Worm (Caenorhabditis elegans) whole organism, L1 larva: ENCODE results near the gene msp-113.

ENCODE experiments used
- C16A3.4 ChIP-seq: fragments of 150-350 bp; optimal IDR thresholded peaks from 2 replicates; lab custom pipeline; 2014; ENCODE audit warnings: missing biosample characterization, missing genetic modification characterization
- F16B12.6 ChIP-seq: fragments of 150-350 bp; optimal IDR thresholded peaks from 2 replicates; lab custom pipeline; 2014; ENCODE audit warnings: missing biosample characterization, missing genetic modification characterization
- Y116A8C.19 ChIP-seq: sonication (generic microtip); optimal IDR thresholded peaks from 2 replicates; lab custom pipeline; 2016; ENCODE audit warnings: missing compliant biosample characterization, missing genetic modification characterization, borderline replicate concordance
- alr-1 ChIP-seq: fragments of 200-800 bp; sonication (Bioruptor generic); optimal IDR thresholded peaks from 2 replicates; lab custom pipeline; 2018; ENCODE audit warnings: borderline replicate concordance, mild to moderate bottlenecking, missing genetic modification characterization, missing compliant biosample characterization
- aly-2 ChIP-seq: fragments of 150-350 bp; optimal IDR thresholded peaks from 2 replicates; lab custom pipeline; 2014; ENCODE audit warnings: missing biosample characterization, missing genetic modification characterization
- blmp-1 ChIP-seq: fragments of 150-350 bp; optimal IDR thresholded peaks from 2 replicates; lab custom pipeline; 2014; ENCODE audit warnings: missing biosample characterization, missing genetic modification characterization
- ceh-8 ChIP-seq: fragments of 200-800 bp; sonication (Bioruptor generic); optimal IDR thresholded peaks from 2 replicates; lab custom pipeline; 2018; ENCODE audit warnings: mild to moderate bottlenecking, missing genetic modification characterization, moderate library complexity, missing compliant biosample characterization
- ceh-82 ChIP-seq, 3 experiments: fragments of 150-350 bp in 1 of 3; sonication (generic microtip) in 2 of 3; optimal IDR thresholded peaks; 2 replicates each; lab custom pipeline; 2014 to 2017; ENCODE audit warnings: missing biosample characterization in 3 of 3, missing genetic modification characterization in 3 of 3
- ceh-88 ChIP-seq: fragments of 200-800 bp; sonication (Bioruptor generic); IDR thresholded peaks from 2 replicates; pipeline ENCODE4 v1.3.6; 2022; ENCODE audit warnings: missing genetic modification characterization, missing compliant biosample characterization
- ceh-90 ChIP-seq: sonication (generic microtip); optimal IDR thresholded peaks from 2 replicates; lab custom pipeline; 2016; ENCODE audit warnings: missing genetic modification characterization, missing compliant biosample characterization
- dpl-1 ChIP-seq, 3 experiments: fragments of 150-350 bp in 2 of 3; sonication (generic microtip) in 1 of 3; optimal IDR thresholded peaks; 2 replicates each; lab custom pipeline; 2014 to 2017; ENCODE audit warnings: missing biosample characterization in 3 of 3, missing genetic modification characterization in 3 of 3, missing genetic modification reagents in 3 of 3
- dsc-1 ChIP-seq: sonication (generic microtip); optimal IDR thresholded peaks from 2 replicates; lab custom pipeline; 2016; ENCODE audit warnings: mild to moderate bottlenecking, missing genetic modification characterization, missing compliant biosample characterization
- efl-1 ChIP-seq, 4 experiments: fragments of 150-350 bp; optimal IDR thresholded peaks in 3 of 4; peaks in 1 of 4; 1 replicate in 1 of 4; 2 replicates in 3 of 4; lab custom pipeline; 2014; ENCODE audit warnings: missing biosample characterization in 2 of 4, missing genetic modification characterization in 2 of 4, missing genetic modification reagents in 2 of 4
- elt-3 ChIP-seq, 6 experiments: fragments of 150-350 bp in 1 of 6; sonication (generic microtip); optimal IDR thresholded peaks; 2 replicates each; lab custom pipeline; 2017 to 2018; ENCODE audit warnings: missing biosample characterization in 6 of 6, missing genetic modification characterization in 6 of 6, inconsistent platforms in 1 of 6
- fkh-10 ChIP-seq: sonication (generic microtip); optimal IDR thresholded peaks from 2 replicates; lab custom pipeline; 2017; ENCODE audit warnings: missing biosample characterization, missing genetic modification reagents, missing genetic modification characterization
- fos-1 ChIP-seq: fragments of 150-350 bp; optimal IDR thresholded peaks from 2 replicates; lab custom pipeline; 2014; ENCODE audit warnings: missing biosample characterization, missing genetic modification characterization
- hpl-2 ChIP-seq: fragments of 150-350 bp; optimal IDR thresholded peaks from 2 replicates; lab custom pipeline; 2014; ENCODE audit warnings: missing biosample characterization, missing genetic modification reagents, missing genetic modification characterization
- irx-1 ChIP-seq: sonication (generic microtip); optimal IDR thresholded peaks from 2 replicates; lab custom pipeline; 2016; ENCODE audit warnings: missing genetic modification characterization, missing compliant biosample characterization
- lin-13 ChIP-seq: fragments of 150-350 bp; optimal IDR thresholded peaks from 2 replicates; lab custom pipeline; 2014; ENCODE audit warnings: missing biosample characterization, missing genetic modification reagents, missing genetic modification characterization
- lin-14 ChIP-seq: fragments of 200-800 bp; sonication (Bioruptor generic); optimal IDR thresholded peaks from 2 replicates; lab custom pipeline; 2018; ENCODE audit warnings: mild to moderate bottlenecking, missing genetic modification characterization, moderate library complexity, missing compliant biosample characterization
- lin-35 ChIP-seq, 2 experiments: fragments of 150-350 bp; optimal IDR thresholded peaks; 2 replicates each; lab custom pipeline; 2014; ENCODE audit warnings: missing biosample characterization in 2 of 2, missing genetic modification characterization in 2 of 2, missing genetic modification reagents in 2 of 2
- lin-39 ChIP-seq: fragments of 150-350 bp; optimal IDR thresholded peaks from 2 replicates; lab custom pipeline; 2014; ENCODE audit warnings: missing biosample characterization, missing genetic modification reagents, missing genetic modification characterization
- mdl-1 ChIP-seq, 2 experiments: fragments of 150-350 bp; optimal IDR thresholded peaks; 2 replicates each; lab custom pipeline; 2014 to 2017; ENCODE audit warnings: missing biosample characterization in 2 of 2, missing genetic modification characterization in 2 of 2, inconsistent platforms in 1 of 2
- mep-1 ChIP-seq: fragments of 150-350 bp; optimal IDR thresholded peaks from 2 replicates; lab custom pipeline; 2014; ENCODE audit warnings: missing biosample characterization, missing genetic modification characterization
- nhr-19 ChIP-seq: fragments of 200-800 bp; sonication (Bioruptor generic); conservative IDR thresholded peaks from 2 replicates; pipeline ENCODE4 v1.3.6; 2022; ENCODE audit warnings: missing genetic modification characterization, missing compliant biosample characterization
- nhr-20 ChIP-seq: sonication (generic microtip); optimal IDR thresholded peaks from 2 replicates; lab custom pipeline; 2016; ENCODE audit warnings: mild to moderate bottlenecking, missing genetic modification characterization, missing compliant biosample characterization
- nhr-237 ChIP-seq: fragments of 150-350 bp; optimal IDR thresholded peaks from 2 replicates; lab custom pipeline; 2014; ENCODE audit warnings: missing biosample characterization, missing genetic modification characterization
- nhr-28 ChIP-seq: fragments of 150-350 bp; optimal IDR thresholded peaks from 2 replicates; lab custom pipeline; 2014; ENCODE audit warnings: missing biosample characterization, missing genetic modification characterization
- nhr-47 ChIP-seq: sonication (generic microtip); optimal IDR thresholded peaks from 2 replicates; lab custom pipeline; 2016; ENCODE audit warnings: mild to moderate bottlenecking, missing genetic modification characterization, moderate library complexity, missing compliant biosample characterization
- nhr-71 ChIP-seq: sonication (generic microtip); optimal IDR thresholded peaks from 2 replicates; lab custom pipeline; 2016; ENCODE audit warnings: mild to moderate bottlenecking, missing genetic modification characterization, moderate library complexity, missing compliant biosample characterization
- nhr-76 ChIP-seq: sonication (generic microtip); optimal IDR thresholded peaks from 2 replicates; lab custom pipeline; 2017; ENCODE audit warnings: missing biosample characterization, missing genetic modification characterization
- nhr-77 ChIP-seq: fragments of 150-350 bp; optimal IDR thresholded peaks from 2 replicates; lab custom pipeline; 2014; ENCODE audit warnings: missing biosample characterization, missing genetic modification characterization
- nhr-85 ChIP-seq: sonication (generic microtip); peaks from one replicate; lab custom pipeline; 2016; ENCODE audit warnings: missing genetic modification characterization, inconsistent platforms, missing compliant biosample characterization
- nhr-90 ChIP-seq: sonication (generic microtip); optimal IDR thresholded peaks from 2 replicates; lab custom pipeline; 2016; ENCODE audit warnings: mild to moderate bottlenecking, missing genetic modification characterization, missing compliant biosample characterization; ENCODE audit not compliant: poor library complexity
- pqm-1 ChIP-seq: sonication (generic microtip); optimal IDR thresholded peaks from 3 replicates; lab custom pipeline; 2017; ENCODE audit warnings: missing biosample characterization, missing genetic modification characterization
- skn-1 ChIP-seq: fragments of 150-350 bp; optimal IDR thresholded peaks from 2 replicates; lab custom pipeline; 2014; ENCODE audit warnings: missing biosample characterization, missing genetic modification characterization
- snpc-4 ChIP-seq: fragments of 150-350 bp; optimal IDR thresholded peaks from 2 replicates; lab custom pipeline; 2014; ENCODE audit warnings: missing biosample characterization, missing genetic modification characterization
- snu-23 ChIP-seq: sonication (generic microtip); optimal IDR thresholded peaks from 2 replicates; lab custom pipeline; 2016; ENCODE audit warnings: missing genetic modification characterization, missing compliant biosample characterization
- swsn-7 ChIP-seq: sonication (generic microtip); optimal IDR thresholded peaks from 2 replicates; lab custom pipeline; 2016; ENCODE audit warnings: missing genetic modification characterization, missing compliant biosample characterization
- tbx-2 ChIP-seq: sonication (generic microtip); optimal IDR thresholded peaks from 2 replicates; lab custom pipeline; 2016; ENCODE audit warnings: missing genetic modification characterization, missing compliant biosample characterization
- unc-130 ChIP-seq: fragments of 150-350 bp; optimal IDR thresholded peaks from 2 replicates; lab custom pipeline; 2017; ENCODE audit warnings: missing biosample characterization, missing genetic modification characterization, inconsistent platforms
- unc-86 ChIP-seq: sonication (generic microtip); optimal IDR thresholded peaks from 2 replicates; lab custom pipeline; 2016; ENCODE audit warnings: missing genetic modification characterization, missing compliant biosample characterization
- vab-15 ChIP-seq: sonication (generic microtip); optimal IDR thresholded peaks from 2 replicates; lab custom pipeline; 2017; ENCODE audit warnings: missing genotype, mild to moderate bottlenecking, missing genetic modification characterization, missing compliant biosample characterization
- xbp-1 ChIP-seq: sonication (generic microtip); optimal IDR thresholded peaks from 2 replicates; lab custom pipeline; 2016; ENCODE audit warnings: missing genetic modification characterization, missing compliant biosample characterization
- zag-1 ChIP-seq: fragments of 150-350 bp; optimal IDR thresholded peaks from 2 replicates; lab custom pipeline; 2014; ENCODE audit warnings: missing biosample characterization, missing genetic modification characterization
- ztf-4 ChIP-seq: fragments of 150-350 bp; optimal IDR thresholded peaks from 2 replicates; lab custom pipeline; 2014; ENCODE audit warnings: missing biosample characterization, missing genetic modification characterization

Gene msp-113

ce11 chrIV:5332178-5332577 lies 34.4 kb downstream of the msp-113 start, which contains the start of gene Y4C6B.3:
Y4C6B.3 (plus strand) TSS chrIV:5332478.
- TF ChIP-seq nhr-77 (tag; lab: Kevin White, UChicago) (no peak), elt-3 (tag; optimal IDR thresholded peaks at IDR 0.05; lab: Kevin White, UChicago) (peak in 1 of 6 experiments; percentile 39), zag-1 (tag; lab: Kevin White, UChicago) (no peak)

- TF ChIP-seq Y116A8C.19 (tag; lab: Kevin White, UChicago) (no peak), nhr-20 (tag; lab: Kevin White, UChicago) (peak; percentile 8), nhr-85 (tag; lab: Kevin White, UChicago) (peak; percentile 55), lin-35 (GFP tag; optimal IDR thresholded peaks at IDR 0.05; lab: Kevin White, UChicago) (peak in 1 of 2 experiments; percentile 38), swsn-7 (tag; lab: Kevin White, UChicago) (no peak), elt-3 (tag; optimal IDR thresholded peaks at IDR 0.05; lab: Kevin White, UChicago) (peak in 2 of 6 experiments; percentile 65 to 78), blmp-1 (tag; lab: Kevin White, UChicago) (peak; percentile 76), snu-23 (GFP tag; lab: Kevin White, UChicago) (no peak), ztf-4 (no peak), lin-39 (tag; lab: Kevin White, UChicago) (no peak), efl-1 (optimal IDR thresholded peaks at IDR 0.05; lab: Kevin White, UChicago) (no peak), efl-1 (GFP tag; optimal IDR thresholded peaks at IDR 0.05 in 1 of 2; lab: Kevin White, UChicago) (no peak)
- TF ChIP-seq, all 84 proteins: peak for 5
Measured at ce11 chrIV:5333484-5333883, 35.7 kb downstream of the msp-113 start.

- TF ChIP-seq mep-1 (tag; lab: Kevin White, UChicago) (peak; percentile 50), skn-1 (tag; lab: Kevin White, UChicago) (peak; percentile 33), xbp-1 (tag; lab: Kevin White, UChicago) (peak; percentile 50), ceh-88 (GFP tag; lab: Robert Waterston, UW) (peak; percentile 35; the same call in 1 of the 2 replicates), irx-1 (peak; percentile 50), nhr-237 (tag; lab: Kevin White, UChicago) (peak; percentile 20), ceh-8 (peak; percentile 39), fkh-10 (GFP tag; lab: Kevin White, UChicago) (peak; percentile 55), nhr-71 (tag; lab: Kevin White, UChicago) (peak; percentile 69), efl-1 (optimal IDR thresholded peaks at IDR 0.05; lab: Kevin White, UChicago) (peak; percentile 43 to 63), efl-1 (GFP tag; optimal IDR thresholded peaks at IDR 0.05 in 1 of 2; lab: Kevin White, UChicago) (peak; percentile 49 to 95), hpl-2 (GFP tag; lab: Kevin White, UChicago) (no peak), ceh-90 (tag; lab: Kevin White, UChicago) (no peak), mdl-1 (tag; optimal IDR thresholded peaks at IDR 0.05; lab: Kevin White, UChicago) (peak in 1 of 2 experiments; percentile 51), snpc-4 (tag; lab: Kevin White, UChicago) (peak; percentile 56), nhr-19 (GFP tag; lab: Robert Waterston, UW) (peak; percentile 65), swsn-7 (tag; lab: Kevin White, UChicago) (peak; percentile 59), F16B12.6 (tag; lab: Kevin White, UChicago) (no peak), ceh-82 (tag; optimal IDR thresholded peaks at IDR 0.05; lab: Kevin White, UChicago) (peak; percentile 31 to 69 (median 57)), tbx-2 (tag; lab: Kevin White, UChicago) (peak; percentile 50), dpl-1 (GFP tag; optimal IDR thresholded peaks at IDR 0.05; lab: Kevin White, UChicago) (peak; percentile 9 to 52 (median 38)), fos-1 (tag; lab: Kevin White, UChicago) (peak; percentile 80), nhr-77 (tag; lab: Kevin White, UChicago) (peak; percentile 41), dsc-1 (tag; lab: Kevin White, UChicago) (peak; percentile 56), alr-1 (no peak), ztf-4 (no peak), pqm-1 (tag; lab: Kevin White, UChicago) (no peak), nhr-47 (tag; lab: Kevin White, UChicago) (peak; percentile 79), nhr-76 (tag; lab: Kevin White, UChicago) (no peak), snu-23 (GFP tag; lab: Kevin White, UChicago) (peak; percentile 82), vab-15 (peak; percentile 13), lin-13 (peak; percentile 32), lin-14 (peak; percentile 75), C16A3.4 (tag; lab: Kevin White, UChicago) (peak; percentile 64), nhr-28 (no peak), elt-3 (tag; optimal IDR thresholded peaks at IDR 0.05; lab: Kevin White, UChicago) (peak in 1 of 6 experiments; percentile 49), nhr-90 (tag; lab: Kevin White, UChicago) (peak; percentile 70), unc-130 (tag; lab: Kevin White, UChicago) (peak; percentile 55), Y116A8C.19 (tag; lab: Kevin White, UChicago) (no peak), aly-2 (peak; percentile 36), unc-86 (tag; lab: Kevin White, UChicago) (peak; percentile 11), nhr-20 (tag; lab: Kevin White, UChicago) (peak; percentile 60)
Measured at ce11 chrIV:5334518-5334917, 36.8 kb downstream of the msp-113 start.
